Worm (Caenorhabditis elegans): Measurements from ENCODE around the gene unc-17.

unc-17 gene

ce11 chrIV:3624597-3624996 lies at the start of gene unc-17, which contains the start of gene cha-1:
unc-17 (minus strand) TSS chrIV:3624699.
cha-1 (minus strand) TSS chrIV:3624697.
- TF ChIP-seq attf-3 (GFP tag; conservative IDR thresholded peaks at IDR 0.05) = no peak
- TF ChIP-seq ztf-26 (tag; optimal IDR thresholded peaks at IDR 0.05) = no peak
- no peak for TF ChIP-seq Y67H2A.10 (GFP tag; conservative IDR thresholded peaks at IDR 0.05)
- TF ChIP-seq bed-1 (GFP tag; IDR thresholded peaks at IDR 0.05) = no peak
- TF ChIP-seq dpff-1 (tag; optimal IDR thresholded peaks at IDR 0.05) = no peak

DNA sequence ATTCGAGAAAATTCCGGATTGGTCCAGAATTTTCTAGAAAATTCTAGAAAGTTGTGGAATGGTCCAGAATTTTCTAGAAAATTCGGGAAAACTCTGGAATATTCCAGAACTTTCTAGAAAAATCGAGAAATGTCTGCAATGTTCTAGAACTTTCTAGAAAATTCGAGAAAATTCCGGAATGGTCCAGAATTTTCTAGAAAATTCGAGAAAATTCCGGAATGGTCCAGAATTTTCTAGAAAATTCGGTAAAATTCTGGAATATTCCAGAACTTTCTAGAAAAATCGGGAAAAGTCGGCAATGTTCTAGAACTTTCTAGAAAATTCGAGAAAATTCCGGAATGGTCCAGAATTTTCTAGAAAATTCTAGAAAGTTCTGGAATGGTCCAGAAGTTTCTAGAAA lies 46.7 kb upstream of the unc-17 start:
- TF ChIP-seq hsf-1 (GFP tag; IDR thresholded peaks at IDR 0.05) = peak; percentile 93

DNA sequence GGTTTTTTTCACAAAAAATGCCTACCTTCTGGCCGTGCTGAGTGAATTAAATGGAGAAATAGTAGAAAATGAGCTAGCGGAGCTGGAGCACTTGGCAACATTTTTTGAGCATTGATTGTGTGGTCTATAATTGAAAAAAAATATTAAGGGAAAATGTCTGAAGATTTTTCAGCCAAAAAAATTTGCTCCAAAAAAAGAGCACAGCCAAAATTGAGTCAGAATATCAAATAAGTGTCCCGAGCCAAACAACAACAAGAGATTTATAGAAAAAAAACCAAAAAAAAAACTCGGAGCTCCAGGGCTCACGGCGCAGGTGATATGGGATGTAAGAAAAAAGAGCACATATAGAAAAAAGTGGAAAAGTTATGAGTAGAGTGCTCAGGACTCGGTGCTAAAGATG lies 44.1 kb upstream of the unc-17 start, which contains the start of gene fmil-1:
TSS of gene fmil-1 (minus strand) at position 101 of the 400 bp plus-strand sequence.
- TF ChIP-seq hrde-1 (tag; optimal IDR thresholded peaks at IDR 0.05; ENCODE audit: borderline replicate concordance) (no peak), ceh-91 (GFP tag; IDR thresholded peaks at IDR 0.05) (no peak), die-1 (tag; optimal IDR thresholded peaks at IDR 0.05) (no peak), snpc-3.4 (tag; optimal IDR thresholded peaks at IDR 0.05) (no peak), Y53G8AR.9 (GFP tag; conservative IDR thresholded peaks at IDR 0.05) (no peak), sptf-2 (GFP tag; optimal IDR thresholded peaks at IDR 0.05) (no peak)

ce11 chrIV:3667796-3668195 lies 43.3 kb upstream of the unc-17 start:
- TF ChIP-seq bed-1 (GFP tag; IDR thresholded peaks at IDR 0.05) (no peak), snpc-3.4 (tag; optimal IDR thresholded peaks at IDR 0.05) (no peak), K12H6.12 (tag; optimal IDR thresholded peaks at IDR 0.05) (no peak), sea-2 (GFP tag; IDR thresholded peaks at IDR 0.05) (no peak), ccch-3 (GFP tag; optimal IDR thresholded peaks at IDR 0.05) (no peak), xnd-1 (tag; optimal IDR thresholded peaks at IDR 0.05) (no peak), nfyb-1 (GFP tag; IDR thresholded peaks at IDR 0.05) (no peak), ztf-18 (tag; optimal IDR thresholded peaks at IDR 0.05) (no peak), rec-8 (tag; optimal IDR thresholded peaks at IDR 0.05) (no peak), akir-1 (GFP tag; optimal IDR thresholded peaks at IDR 0.05) (no peak), T07F8.4 (tag; optimal IDR thresholded peaks at IDR 0.05) (no peak), nhr-179 (tag; optimal IDR thresholded peaks at IDR 0.05) (no peak), hsf-1 (GFP tag; IDR thresholded peaks at IDR 0.05) (no peak), C17E4.6 (GFP tag; IDR thresholded peaks at IDR 0.05) (no peak)

DNA sequence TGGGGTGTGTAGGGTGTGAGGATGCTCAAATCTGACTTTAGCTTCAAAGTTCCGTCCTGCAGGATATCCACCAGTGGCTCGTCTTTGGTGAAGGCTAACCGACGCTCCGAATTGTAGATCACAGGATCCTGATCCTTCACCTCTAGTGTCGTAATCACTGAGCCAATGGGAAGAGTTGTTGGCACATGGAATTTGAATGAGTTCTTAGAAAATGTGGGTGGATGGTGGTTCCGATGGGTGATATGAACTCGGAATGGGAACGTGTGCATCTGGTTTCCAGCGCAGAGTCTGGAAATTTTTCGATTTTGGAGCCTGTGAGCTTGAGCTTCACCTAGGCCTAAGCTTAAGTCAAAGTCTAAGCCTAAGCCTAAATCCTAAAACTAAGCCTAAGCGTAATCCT lies 42.0 kb upstream of the unc-17 start:
- no peak for TF ChIP-seq snpc-1.1 (tag; optimal IDR thresholded peaks at IDR 0.05; ENCODE audit: insufficient read depth)
- no peak for TF ChIP-seq die-1 (tag; optimal IDR thresholded peaks at IDR 0.05)
- no peak for TF ChIP-seq nfyb-1 (GFP tag; IDR thresholded peaks at IDR 0.05)
- no peak for TF ChIP-seq tlf-1 (GFP tag; optimal IDR thresholded peaks at IDR 0.05)
- no peak for TF ChIP-seq ztf-3 (GFP tag; optimal IDR thresholded peaks at IDR 0.05)
- TF ChIP-seq sdz-38 (tag; optimal IDR thresholded peaks at IDR 0.05) = no peak
- TF ChIP-seq pbrm-1 (GFP tag; IDR thresholded peaks at IDR 0.05) = no peak
- TF ChIP-seq rcor-1 (GFP tag; IDR thresholded peaks at IDR 0.05) = no peak
- no peak for TF ChIP-seq dpl-1 (GFP tag; optimal IDR thresholded peaks at IDR 0.05)
- TF ChIP-seq bed-1 (GFP tag; IDR thresholded peaks at IDR 0.05) = no peak

DNA sequence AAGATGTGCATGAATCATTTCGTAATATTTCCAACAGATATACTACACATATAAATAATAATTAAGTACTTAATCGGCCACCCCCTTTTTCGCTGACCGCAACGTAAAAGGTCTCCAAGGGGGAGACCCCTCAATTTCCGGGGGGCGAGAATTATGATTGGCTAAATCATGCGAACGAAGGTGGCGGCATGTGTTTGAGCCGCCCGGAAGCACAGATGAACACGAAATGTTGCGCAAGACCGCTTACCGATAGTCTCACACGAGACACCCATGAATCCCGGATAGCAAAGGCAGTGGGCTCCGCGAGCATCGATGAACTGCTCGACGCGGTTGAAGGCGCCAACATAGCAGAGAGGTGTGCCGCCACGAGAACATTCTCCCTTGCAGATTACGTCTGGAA lies 40.6 kb upstream of the unc-17 start:
- TF ChIP-seq ztf-18 (tag; optimal IDR thresholded peaks at IDR 0.05) = no peak
- TF ChIP-seq zfh-2 (GFP tag; conservative IDR thresholded peaks at IDR 0.05) = peak; percentile 69
- TF ChIP-seq Y56A3A.18 (GFP tag; IDR thresholded peaks at IDR 0.05) = no peak
